Worm (Caenorhabditis elegans): Measurements from ENCODE around the gene K01A2.4.

ce11 chrII:282483-282882 lies 24.8 kb upstream of the K01A2.4 start, which contains the start of gene trul-1:
- TF ChIP-seq T22C8.4 (GFP tag; IDR thresholded peaks at IDR 0.05) = no peak
- TF ChIP-seq tab-1 (GFP tag; IDR thresholded peaks at IDR 0.05) = no peak
- no peak for TF ChIP-seq flt-1 (GFP tag; IDR thresholded peaks at IDR 0.05)
- TF ChIP-seq cog-1 (tag; optimal IDR thresholded peaks at IDR 0.05) = no peak
